Fruit fly (Drosophila melanogaster): ENCODE results near the gene Nepl12.

DNA sequence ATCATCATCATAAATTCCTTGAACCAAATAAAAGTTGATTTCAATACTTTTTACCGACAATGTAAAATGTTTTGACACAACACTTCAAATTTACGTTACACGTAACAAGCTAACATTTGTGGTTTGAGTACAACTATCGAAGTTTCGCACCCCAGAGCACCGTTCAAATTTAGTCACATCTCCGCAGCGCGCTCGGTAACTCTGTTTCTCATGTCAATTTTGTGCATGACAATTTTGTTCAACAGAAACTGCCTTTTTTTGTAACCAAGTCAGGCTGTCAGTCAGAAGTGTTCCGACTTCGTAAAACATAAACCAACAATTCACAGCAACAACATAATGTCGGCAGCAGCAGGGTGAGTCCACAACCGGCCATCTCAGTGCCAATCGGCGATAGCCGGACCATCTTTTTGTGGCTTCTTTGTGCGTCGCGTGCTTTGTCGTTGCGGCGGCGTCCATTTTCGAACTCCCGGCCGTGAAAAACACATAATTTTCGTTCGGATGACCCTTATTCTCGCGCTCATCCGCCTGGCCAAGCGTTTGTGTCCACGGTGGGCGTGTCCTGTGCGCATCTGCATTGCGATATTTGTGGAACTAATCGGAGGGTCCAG, 2.5 kb downstream of the Nepl12 start, which contains the start of gene p23:
- TF ChIP-seq CG4496 (GFP tag; IDR thresholded peaks at IDR 0.05) (no peak), CG15710 (tag; optimal IDR thresholded peaks at IDR 0.05) (no peak), gl (tag; optimal IDR thresholded peaks at IDR 0.05) (no peak), Pif1B (GFP tag; optimal IDR thresholded peaks at IDR 0.05) (no peak), CG14655 (GFP tag; optimal IDR thresholded peaks at IDR 0.05) (no peak), CG8301 (tag; optimal IDR thresholded peaks at IDR 0.05) (no peak), EcR (GFP tag; optimal IDR thresholded peaks at IDR 0.05) (no peak), fd96Ca (GFP tag; IDR thresholded peaks at IDR 0.05) (no peak), Ets98B (GFP tag; IDR thresholded peaks at IDR 0.05) (no peak), Snoo (tag; optimal IDR thresholded peaks at IDR 0.05) (no peak), CG17806 (tag; optimal IDR thresholded peaks at IDR 0.05) (no peak)
